Fruit fly (Drosophila melanogaster) whole organism, wandering third instar larva: Measurements from ENCODE around the gene Mgat2.

Experiments used
- CG32264 ChIP-seq: fragments of 200-800 bp; sonication (Bioruptor generic); optimal IDR thresholded peaks from 2 replicates; lab custom pipeline; 2016; ENCODE audit warnings: missing biosample characterization, missing genetic modification characterization
- CG9705 ChIP-seq: fragments of 200-800 bp; sonication (Bioruptor generic); optimal IDR thresholded peaks from 2 replicates; lab custom pipeline; 2018; ENCODE audit warnings: missing biosample characterization, mild to moderate bottlenecking, missing genetic modification characterization
- Hnf4 ChIP-seq: fragments of 200-800 bp; sonication (Bioruptor generic); optimal IDR thresholded peaks from 2 replicates; lab custom pipeline; 2016; ENCODE audit warnings: missing biosample characterization, mild to moderate bottlenecking, missing genetic modification characterization
- Jra ChIP-seq: sonication (Bioruptor generic); optimal IDR thresholded peaks from 2 replicates; lab custom pipeline; 2016; ENCODE audit warnings: missing biosample characterization, missing genetic modification characterization
- N ChIP-seq: fragments of >200 bp; optimal IDR thresholded peaks from 2 replicates; lab custom pipeline; 2018; ENCODE audit warnings: missing biosample characterization, missing external identifiers, missing genetic modification characterization
- h ChIP-seq: fragments of 200-800 bp; sonication (Bioruptor generic); optimal IDR thresholded peaks from 3 replicates; lab custom pipeline; 2016; ENCODE audit warnings: missing biosample characterization, mild to moderate bottlenecking, missing genetic modification characterization
- lola ChIP-seq: fragments of >200 bp; optimal IDR thresholded peaks from 2 replicates; lab custom pipeline; 2017; ENCODE audit warnings: missing biosample characterization, missing genetic modification characterization
- pan ChIP-seq: fragments of >200 bp; optimal IDR thresholded peaks from 2 replicates; lab custom pipeline; 2017
- psq ChIP-seq: fragments of 200-800 bp; sonication (Bioruptor generic); optimal IDR thresholded peaks from 3 replicates; lab custom pipeline; 2017; ENCODE audit warnings: missing biosample characterization, mild to moderate bottlenecking, missing genetic modification characterization, moderate library complexity
- woc ChIP-seq: sonication (Bioruptor generic); optimal IDR thresholded peaks from 2 replicates; lab custom pipeline; 2016; ENCODE audit warnings: missing biosample characterization, mild to moderate bottlenecking, missing genetic modification characterization

dm6 chr3R:30040879-30041278 lies 18.9 kb upstream of the Mgat2 start:
- TF ChIP-seq h (GFP tag; lab: Kevin White, UChicago) (no peak), N (no peak), Hnf4 (GFP tag; lab: Kevin White, UChicago) (no peak), psq (GFP tag; lab: Kevin White, UChicago) (no peak), Jra (GFP tag; lab: Kevin White, UChicago) (no peak), lola (GFP tag; lab: Kevin White, UChicago) (no peak), CG9705 (GFP tag; lab: Kevin White, UChicago) (no peak), woc (GFP tag; lab: Kevin White, UChicago) (no peak), pan (lab: Kevin White, UChicago) (no peak), CG32264 (GFP tag; lab: Kevin White, UChicago) (no peak)
